Fruit fly (Drosophila melanogaster) whole organism: Measurements from ENCODE around the gene CG9312.

ENCODE experiments used
- EcR ChIP-seq, 2 experiments: fragments of >200 bp; optimal IDR thresholded peaks; 2 replicates each; lab custom pipeline; 2017; ENCODE audit warnings: missing biosample characterization in 2 of 2, missing genetic modification characterization in 2 of 2, missing genetic modification reagents in 2 of 2
- usp ChIP-seq: fragments of >200 bp; optimal IDR thresholded peaks from 2 replicates; lab custom pipeline; 2017; ENCODE audit warnings: missing biosample characterization, missing genetic modification characterization, mixed read lengths

- TF ChIP-seq usp (GFP tag; lab: Kevin White, UChicago) = no peak
- TF ChIP-seq EcR (GFP tag; optimal IDR thresholded peaks at IDR 0.05; lab: Kevin White, UChicago) = no peak
Measured at dm6 chr3R:13721998-13722397, 43.6 kb upstream of the CG9312 start.
